Fruit fly (Drosophila melanogaster) whole organism, wandering third instar larva: ENCODE results near the gene CG3191.

Experiments
- CG9705 ChIP-seq: fragments of 200-800 bp; sonication (Bioruptor generic); optimal IDR thresholded peaks from 2 replicates; lab custom pipeline; 2018; ENCODE audit warnings: missing biosample characterization, mild to moderate bottlenecking, missing genetic modification characterization
- brk ChIP-seq: fragments of 200-800 bp; sonication (Bioruptor generic); optimal IDR thresholded peaks from 2 replicates; lab custom pipeline; 2016; ENCODE audit warnings: missing biosample characterization, mild to moderate bottlenecking, missing genetic modification characterization
- pan ChIP-seq: fragments of >200 bp; optimal IDR thresholded peaks from 2 replicates; lab custom pipeline; 2017
- psq ChIP-seq: fragments of 200-800 bp; sonication (Bioruptor generic); optimal IDR thresholded peaks from 3 replicates; lab custom pipeline; 2017; ENCODE audit warnings: missing biosample characterization, mild to moderate bottlenecking, missing genetic modification characterization, moderate library complexity

DNA sequence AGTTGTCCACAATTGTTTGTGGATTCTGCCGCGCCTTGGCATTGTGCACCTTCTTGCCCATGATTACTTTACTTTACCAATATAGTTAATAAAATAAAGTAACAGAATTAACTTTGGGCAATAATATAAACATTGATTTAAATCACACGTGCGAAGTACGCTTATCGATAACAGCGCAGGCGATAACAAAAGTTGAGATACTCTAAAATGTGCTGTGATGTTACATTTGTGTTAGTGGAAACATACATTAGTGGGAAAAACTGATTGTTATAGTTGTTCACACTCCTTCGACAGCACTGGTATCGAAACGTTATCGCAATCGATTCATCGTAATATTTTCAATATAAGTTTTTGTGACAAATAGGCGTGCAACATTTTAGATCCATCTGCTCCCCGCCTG is 10.0 kb downstream of the CG3191 start, which contains the start of gene kz:
- TF ChIP-seq CG9705 (no peak), brk (no peak), pan (lab: Kevin White, UChicago) (no peak), psq (no peak)
